Worm (Caenorhabditis elegans) whole organism, L3 larva: ENCODE measurements around the gene cyk-1.

Experiments
- aly-2 ChIP-seq: fragments of 150-350 bp; optimal IDR thresholded peaks from 2 replicates; lab custom pipeline; 2014; ENCODE audit warnings: missing biosample characterization, missing genetic modification characterization
- nfya-1 ChIP-seq: sonication (generic microtip); optimal IDR thresholded peaks from 2 replicates; lab custom pipeline; 2017; ENCODE audit warnings: missing genetic modification characterization, mild to moderate bottlenecking, missing compliant biosample characterization, antibody characterized with exemption, moderate library complexity; ENCODE audit not compliant: insufficient read depth
- nhr-76 ChIP-seq: fragments of 150-350 bp; sonication (generic microtip); optimal IDR thresholded peaks from 5 replicates; lab custom pipeline; 2014; ENCODE audit warnings: missing biosample characterization, missing genetic modification characterization
- nhr-77 ChIP-seq: fragments of 150-350 bp; optimal IDR thresholded peaks from 2 replicates; lab custom pipeline; 2014; ENCODE audit warnings: missing biosample characterization, missing genetic modification characterization

- no peak for TF ChIP-seq nfya-1 (tag; lab: Kevin White, UChicago)
- no peak for TF ChIP-seq nhr-77 (tag; lab: Kevin White, UChicago)
- no peak for TF ChIP-seq aly-2 (tag; lab: Kevin White, UChicago)
- TF ChIP-seq nhr-76 = no peak
These were observed 26.9 kb downstream of the cyk-1 start for ce11 chrIII:7002143-7002542.
